Worm (Caenorhabditis elegans): Measurements from ENCODE around the gene F10G7.5.

ce11 chrII:4650072-4650471, 43.1 kb upstream of the F10G7.5 start:
- TF ChIP-seq sea-1 (GFP tag; conservative IDR thresholded peaks at IDR 0.05): no peak
- TF ChIP-seq ama-1 (optimal IDR thresholded peaks at IDR 0.05): no peak
- no peak for TF ChIP-seq pes-1 (GFP tag; IDR thresholded peaks at IDR 0.05)
